Worm (Caenorhabditis elegans) whole organism, early embryonic: ENCODE results near the gene F22E5.17.

ENCODE experiments used
- F13C5.2 ChIP-seq: sonication (generic microtip); optimal IDR thresholded peaks from 2 replicates; lab custom pipeline; 2017; ENCODE audit warnings: mild to moderate bottlenecking, missing genetic modification characterization, inconsistent platforms, missing compliant biosample characterization
- aly-1 ChIP-seq: sonication (generic microtip); optimal IDR thresholded peaks from 2 replicates; lab custom pipeline; 2016; ENCODE audit warnings: missing genetic modification characterization, missing compliant biosample characterization
- ama-1 ChIP-seq: fragments of 150-350 bp; optimal IDR thresholded peaks from 2 replicates; lab custom pipeline; 2014
- flt-1 ChIP-seq: fragments of 200-800 bp; sonication (Bioruptor generic); IDR thresholded peaks from 2 replicates; pipeline ENCODE4 v1.3.6; 2022; ENCODE audit warnings: missing genetic modification characterization, missing compliant biosample characterization
- hmg-4 ChIP-seq: fragments of 200-800 bp; sonication (Bioruptor generic); optimal IDR thresholded peaks from 2 replicates; lab custom pipeline; 2018; ENCODE audit warnings: mild to moderate bottlenecking, missing genetic modification characterization, missing compliant biosample characterization
- hnd-1 ChIP-seq: sonication (generic microtip); optimal IDR thresholded peaks from 2 replicates; lab custom pipeline; 2016; ENCODE audit warnings: missing genetic modification characterization, missing compliant biosample characterization
- scrt-1 ChIP-seq: fragments of 200-800 bp; sonication (Bioruptor generic); IDR thresholded peaks from 2 replicates; pipeline ENCODE4 v1.3.6; 2022; ENCODE audit warnings: missing genetic modification characterization, missing compliant biosample characterization
- sea-1 ChIP-seq: fragments of 200-800 bp; sonication (Bioruptor generic); conservative IDR thresholded peaks from 2 replicates; pipeline ENCODE4 v1.3.6; 2022; ENCODE audit warnings: missing genetic modification characterization, missing compliant biosample characterization
- tbx-11 ChIP-seq: fragments of 200-800 bp; sonication (Bioruptor generic); IDR thresholded peaks from 2 replicates; pipeline ENCODE4 v1.3.6; 2022; ENCODE audit warnings: missing genetic modification characterization, missing compliant biosample characterization
- tra-4 ChIP-seq: sonication (generic microtip); optimal IDR thresholded peaks from 2 replicates; lab custom pipeline; 2017; ENCODE audit warnings: missing genetic modification characterization, missing compliant biosample characterization

ce11 chrII:2684208-2684607, 6.4 kb downstream of the F22E5.17 start, which contains the start of gene ceh-87:
- no peak for TF ChIP-seq aly-1 (tag; lab: Kevin White, UChicago)
- no peak for TF ChIP-seq ama-1 (lab: Kevin White, UChicago)
- TF ChIP-seq F13C5.2 (tag; lab: Kevin White, UChicago): no peak
- no peak for TF ChIP-seq hmg-4 (GFP tag; lab: Kevin White, UChicago)
- no peak for TF ChIP-seq tbx-11 (GFP tag; lab: Robert Waterston, UW)
- TF ChIP-seq flt-1: no peak
- TF ChIP-seq sea-1 (GFP tag; lab: Robert Waterston, UW): no peak
- TF ChIP-seq tra-4 (tag; lab: Kevin White, UChicago): no peak
- no peak for TF ChIP-seq hnd-1
- no peak for TF ChIP-seq scrt-1 (GFP tag; lab: Robert Waterston, UW)
